Worm (Caenorhabditis elegans): ENCODE results near the gene Y66C5A.1.

ce11 chrX:14453735-14454134 lies 1.6 kb downstream of the Y66C5A.1 start, which contains the start of gene F23D12.7:
- TF ChIP-seq dmd-8 (GFP tag; IDR thresholded peaks at IDR 0.05) (no peak), arid-1 (GFP tag; conservative IDR thresholded peaks at IDR 0.05) (no peak), nhr-237 (tag; optimal IDR thresholded peaks at IDR 0.05) (no peak), fkh-10 (GFP tag; optimal IDR thresholded peaks at IDR 0.05) (no peak), lin-29 (GFP tag; IDR thresholded peaks at IDR 0.05) (no peak), ces-1 (GFP tag; optimal IDR thresholded peaks at IDR 0.05) (no peak)

Data from whole organism, L4 larva.